Worm (Caenorhabditis elegans): Measurements from ENCODE around the gene fbxa-111.
A peak's percentile ranks its signal among the peaks of the same experiment; 100 is the strongest.

- no peak for TF ChIP-seq mxl-2 (GFP tag; conservative IDR thresholded peaks at IDR 0.05)
- TF ChIP-seq ama-1 (optimal IDR thresholded peaks at IDR 0.05), result no peak
- TF ChIP-seq nhr-6 (tag; optimal IDR thresholded peaks at IDR 0.05), result no peak
- no peak for TF ChIP-seq hlh-11 (tag; optimal IDR thresholded peaks at IDR 0.05)
- no peak for TF ChIP-seq fos-1 (tag; optimal IDR thresholded peaks at IDR 0.05)
- TF ChIP-seq ceh-62 (tag; optimal IDR thresholded peaks at IDR 0.05), result no peak
- TF ChIP-seq lin-13 (GFP tag; optimal IDR thresholded peaks at IDR 0.05), result no peak
- TF ChIP-seq pha-4 (GFP tag; IDR thresholded peaks at IDR 0.05), result no peak
- TF ChIP-seq pha-4 (tag; optimal IDR thresholded peaks at IDR 0.05), result no peak
- no peak for TF ChIP-seq lsy-2 (tag; optimal IDR thresholded peaks at IDR 0.05)
- peak in 1 of 2 experiments; percentile 97 for TF ChIP-seq unc-62 (GFP tag; optimal IDR thresholded peaks at IDR 0.05 in 1 of 2)
- no peak for TF ChIP-seq unc-62 (tag; optimal IDR thresholded peaks at IDR 0.05)
- no peak for TF ChIP-seq ctbp-1 (GFP tag; IDR thresholded peaks at IDR 0.05)
- no peak for TF ChIP-seq ZK546.5 (tag; optimal IDR thresholded peaks at IDR 0.05)
- TF ChIP-seq aha-1 (tag), result no peak
- no peak for TF ChIP-seq snpc-4 (tag; optimal IDR thresholded peaks at IDR 0.05)
Observed at ce11 chrV:16987783-16988182, 38.3 kb upstream of the fbxa-111 start.

Data from whole organism, L4 larva.